Fruit fly (Drosophila melanogaster) whole organism, embryonic: ENCODE data around the gene Atf3.

ENCODE experiments used
- CG10462 ChIP-seq: fragments of 200-800 bp; sonication (Bioruptor generic); optimal IDR thresholded peaks from 2 replicates; lab custom pipeline; 2016; ENCODE audit warnings: missing biosample characterization, missing genetic modification characterization
- CG10979 ChIP-seq: fragments of 200-800 bp; sonication (Bioruptor generic); optimal IDR thresholded peaks from 2 replicates; lab custom pipeline; 2018; ENCODE audit warnings: missing biosample characterization, mild to moderate bottlenecking, missing genetic modification characterization, moderate library complexity
- CG11504 ChIP-seq: fragments of 200-800 bp; sonication (Bioruptor generic); optimal IDR thresholded peaks from 3 replicates; lab custom pipeline; 2019; ENCODE audit warnings: missing biosample characterization, mild to moderate bottlenecking, missing genetic modification characterization, moderate library complexity
- CG12391 ChIP-seq: fragments of 200-800 bp; sonication (Bioruptor generic); optimal IDR thresholded peaks from 3 replicates; lab custom pipeline; 2018; ENCODE audit warnings: missing biosample characterization, mild to moderate bottlenecking, missing genetic modification characterization, moderate library complexity
- CG15011 ChIP-seq: fragments of 200-800 bp; sonication (Bioruptor generic); optimal IDR thresholded peaks from 3 replicates; lab custom pipeline; 2018; ENCODE audit warnings: missing biosample characterization, mild to moderate bottlenecking, missing genetic modification characterization
- CG15601 ChIP-seq: fragments of 200-800 bp; sonication (Bioruptor generic); optimal IDR thresholded peaks from 3 replicates; lab custom pipeline; 2019; ENCODE audit warnings: missing biosample characterization, mild to moderate bottlenecking, missing genetic modification characterization, moderate library complexity
- CG15696 ChIP-seq: fragments of 200-800 bp; sonication (Bioruptor generic); optimal IDR thresholded peaks from 2 replicates; lab custom pipeline; 2019; ENCODE audit warnings: missing biosample characterization, mild to moderate bottlenecking, missing genetic modification characterization, moderate library complexity
- CG1602 ChIP-seq: fragments of 200-800 bp; sonication (Bioruptor generic); optimal IDR thresholded peaks from 3 replicates; lab custom pipeline; 2016; ENCODE audit warnings: missing biosample characterization, missing genetic modification characterization
- CG16779 ChIP-seq: fragments of 200-800 bp; sonication (Bioruptor generic); IDR thresholded peaks from 2 replicates; pipeline ENCODE4 v1.3.6; 2022; ENCODE audit warnings: missing biosample characterization, missing genetic modification characterization
- CG17359 ChIP-seq: fragments of 200-800 bp; sonication (Bioruptor generic); optimal IDR thresholded peaks from 3 replicates; lab custom pipeline; 2018; ENCODE audit warnings: missing biosample characterization, mild to moderate bottlenecking, missing genetic modification characterization, moderate library complexity
- CG18476 ChIP-seq: fragments of 200-800 bp; sonication (Bioruptor generic); optimal IDR thresholded peaks from 2 replicates; lab custom pipeline; 2016; ENCODE audit warnings: missing biosample characterization, mild to moderate bottlenecking, missing genetic modification characterization
- CG18764 ChIP-seq: fragments of 200-800 bp; sonication (Bioruptor generic); optimal IDR thresholded peaks from 3 replicates; lab custom pipeline; 2016; ENCODE audit warnings: missing biosample characterization, missing genetic modification characterization
- CG2678 ChIP-seq: fragments of 200-800 bp; sonication (Bioruptor generic); optimal IDR thresholded peaks from 3 replicates; lab custom pipeline; 2019; ENCODE audit warnings: missing biosample characterization, mild to moderate bottlenecking, missing genetic modification characterization, moderate library complexity
- CG30403 ChIP-seq: fragments of 200-800 bp; sonication (Bioruptor generic); optimal IDR thresholded peaks from 3 replicates; lab custom pipeline; 2016; ENCODE audit warnings: missing biosample characterization, missing genetic modification characterization
- CG3838 ChIP-seq: fragments of 200-800 bp; sonication (Bioruptor generic); optimal IDR thresholded peaks from 3 replicates; lab custom pipeline; 2016; ENCODE audit warnings: missing biosample characterization, missing genetic modification characterization
- CG6654 ChIP-seq: fragments of 200-800 bp; sonication (Bioruptor generic); optimal IDR thresholded peaks from 2 replicates; lab custom pipeline; 2017; ENCODE audit warnings: missing biosample characterization, mild to moderate bottlenecking, missing genetic modification characterization
- CG7372 ChIP-seq: fragments of 200-800 bp; sonication (Bioruptor generic); IDR thresholded peaks from 2 replicates; pipeline ENCODE4 v1.3.6; 2022; ENCODE audit warnings: missing biosample characterization, missing genetic modification characterization
- CG7963 ChIP-seq: fragments of 200-800 bp; sonication (Bioruptor generic); IDR thresholded peaks from 3 replicates; pipeline ENCODE4 v1.3.6; 2022; ENCODE audit warnings: missing biosample characterization, missing genetic modification characterization; ENCODE audit not compliant: partially characterized antibody
- CG9817 ChIP-seq: fragments of 200-800 bp; sonication (Bioruptor generic); optimal IDR thresholded peaks from 2 replicates; lab custom pipeline; 2018; ENCODE audit warnings: missing biosample characterization, mild to moderate bottlenecking, missing genetic modification characterization, moderate library complexity
- CG9932 ChIP-seq: fragments of 200-800 bp; sonication (Bioruptor generic); IDR thresholded peaks from 2 replicates; pipeline ENCODE4 v1.3.6; 2022; ENCODE audit warnings: missing biosample characterization, missing genetic modification characterization
- D19A ChIP-seq: fragments of 200-800 bp; optimal IDR thresholded peaks from 3 replicates; lab custom pipeline; 2019; ENCODE audit warnings: missing biosample characterization, mild to moderate bottlenecking, missing genetic modification characterization, moderate library complexity
- Dad ChIP-seq: fragments of 200-800 bp; sonication (Bioruptor generic); optimal IDR thresholded peaks from 3 replicates; lab custom pipeline; 2016; ENCODE audit warnings: missing biosample characterization, missing genetic modification characterization
- Hr39 ChIP-seq: fragments of >200 bp; optimal IDR thresholded peaks from 2 replicates; lab custom pipeline; 2017
- Hr78 ChIP-seq, 2 experiments: fragments of 200-800 bp in 1 of 2; fragments of >200 bp in 1 of 2; sonication (Bioruptor generic) in 1 of 2; optimal IDR thresholded peaks; 2 replicates each; lab custom pipeline; 2017 to 2019; ENCODE audit warnings: missing biosample characterization in 2 of 2, missing genetic modification characterization in 2 of 2, mild to moderate bottlenecking in 1 of 2, moderate library complexity in 1 of 2
- MBD-R2 ChIP-seq: fragments of 200-800 bp; sonication (Bioruptor generic); IDR thresholded peaks from 2 replicates; pipeline ENCODE4 v1.3.6; 2022; ENCODE audit warnings: missing biosample characterization, missing genetic modification characterization
- MTF-1 ChIP-seq: fragments of 200-800 bp; sonication (Bioruptor generic); optimal IDR thresholded peaks from 2 replicates; lab custom pipeline; 2018; ENCODE audit warnings: missing biosample characterization, mild to moderate bottlenecking, missing genetic modification characterization, borderline replicate concordance
- Med ChIP-seq: fragments of 200-800 bp; sonication (Bioruptor generic); peaks from one replicate; lab custom pipeline; 2016; ENCODE audit warnings: missing biosample characterization, missing genetic modification characterization, mild to moderate bottlenecking, inconsistent platforms, moderate library complexity
- Meics ChIP-seq: fragments of 200-800 bp; sonication (Bioruptor generic); optimal IDR thresholded peaks from 2 replicates; lab custom pipeline; 2017; ENCODE audit warnings: missing biosample characterization, mild to moderate bottlenecking, missing genetic modification characterization
- NFAT ChIP-seq: fragments of 200-800 bp; sonication (Bioruptor generic); IDR thresholded peaks from 2 replicates; pipeline ENCODE4 v1.3.6; 2022; ENCODE audit warnings: missing biosample characterization, missing genetic modification characterization
- Nf-YB ChIP-seq: fragments of 200-800 bp; sonication (Bioruptor generic); optimal IDR thresholded peaks from 3 replicates; lab custom pipeline; 2019; ENCODE audit warnings: missing biosample characterization, mild to moderate bottlenecking, missing genetic modification characterization, moderate library complexity
- Rx ChIP-seq: fragments of 200-800 bp; sonication (Bioruptor generic); IDR thresholded peaks from 2 replicates; pipeline ENCODE4 v1.3.6; 2022; ENCODE audit warnings: missing biosample characterization, missing genetic modification characterization
- Sry-β ChIP-seq: fragments of 200-800 bp; sonication (Bioruptor generic); optimal IDR thresholded peaks from 2 replicates; lab custom pipeline; 2018; ENCODE audit warnings: missing biosample characterization, mild to moderate bottlenecking, missing genetic modification characterization, moderate library complexity
- Xrp1 ChIP-seq: fragments of 200-800 bp; sonication (Bioruptor generic); IDR thresholded peaks from 2 replicates; pipeline ENCODE4 v1.3.6; 2022; ENCODE audit warnings: missing biosample characterization, missing genetic modification characterization
- aop ChIP-seq: fragments of 200-800 bp; sonication (Bioruptor generic); IDR thresholded peaks from 2 replicates; pipeline ENCODE4 v1.3.6; 2022; ENCODE audit warnings: missing biosample characterization, missing genetic modification characterization
- bcd ChIP-seq: fragments of 200-800 bp; sonication (Bioruptor generic); optimal IDR thresholded peaks from 2 replicates; lab custom pipeline; 2017; ENCODE audit warnings: missing biosample characterization, mild to moderate bottlenecking, missing genetic modification characterization
- cwo ChIP-seq: fragments of 200-800 bp; sonication (Bioruptor generic); optimal IDR thresholded peaks from 3 replicates; lab custom pipeline; 2017; ENCODE audit warnings: missing biosample characterization, missing genetic modification characterization, mild to moderate bottlenecking, moderate library complexity, missing genetic modification reagents
- fu2 ChIP-seq: fragments of 200-800 bp; sonication (Bioruptor generic); optimal IDR thresholded peaks from 2 replicates; lab custom pipeline; 2016; ENCODE audit warnings: missing biosample characterization, missing genetic modification characterization
- grn ChIP-seq: fragments of 200-800 bp; sonication (Bioruptor generic); optimal IDR thresholded peaks from 3 replicates; lab custom pipeline; 2017; ENCODE audit warnings: missing biosample characterization, missing genetic modification characterization
- ham ChIP-seq: fragments of 200-800 bp; sonication (Bioruptor generic); IDR thresholded peaks from 2 replicates; pipeline ENCODE4 v1.3.6; 2022; ENCODE audit warnings: missing biosample characterization, missing genetic modification characterization
- lmd ChIP-seq: fragments of 200-800 bp; sonication (Bioruptor generic); IDR thresholded peaks from 2 replicates; pipeline ENCODE4 v1.3.6; 2022; ENCODE audit warnings: missing biosample characterization, missing genetic modification characterization
- mam ChIP-seq: fragments of 200-800 bp; sonication (Bioruptor generic); optimal IDR thresholded peaks from 3 replicates; lab custom pipeline; 2016; ENCODE audit warnings: missing biosample characterization, missing genetic modification characterization
- nmo ChIP-seq: fragments of 200-800 bp; sonication (Bioruptor generic); optimal IDR thresholded peaks from 2 replicates; lab custom pipeline; 2018; ENCODE audit warnings: missing biosample characterization, mild to moderate bottlenecking, missing genetic modification characterization, moderate library complexity
- org-1 ChIP-seq: fragments of 200-800 bp; sonication (Bioruptor generic); optimal IDR thresholded peaks from 2 replicates; lab custom pipeline; 2017; ENCODE audit warnings: missing biosample characterization, missing genetic modification characterization
- phol ChIP-seq: fragments of 200-800 bp; sonication (Bioruptor generic); optimal IDR thresholded peaks from 3 replicates; lab custom pipeline; 2018; ENCODE audit warnings: missing biosample characterization, mild to moderate bottlenecking, missing genetic modification characterization, moderate library complexity
- pzg ChIP-seq: fragments of 200-800 bp; sonication (Bioruptor generic); optimal IDR thresholded peaks from 3 replicates; lab custom pipeline; 2018; ENCODE audit warnings: missing biosample characterization, mild to moderate bottlenecking, missing genetic modification characterization, moderate library complexity
- run ChIP-seq: fragments of 200-800 bp; sonication (Bioruptor generic); optimal IDR thresholded peaks from 3 replicates; lab custom pipeline; 2018; ENCODE audit warnings: missing biosample characterization, mild to moderate bottlenecking, missing genetic modification characterization
- sd ChIP-seq: fragments of 200-800 bp; sonication (Bioruptor generic); optimal IDR thresholded peaks from 3 replicates; lab custom pipeline; 2018; ENCODE audit warnings: missing biosample characterization, mild to moderate bottlenecking, missing genetic modification characterization, moderate library complexity
- sens ChIP-seq: fragments of 200-800 bp; sonication (Bioruptor generic); peaks from one replicate; lab custom pipeline; 2016; ENCODE audit warnings: missing biosample characterization, missing genetic modification characterization
- stc ChIP-seq: fragments of 200-800 bp; sonication (Bioruptor generic); IDR thresholded peaks from 2 replicates; pipeline ENCODE4 v1.3.6; 2022; ENCODE audit warnings: missing biosample characterization, missing genetic modification characterization
- tll ChIP-seq, 2 experiments: fragments of 200-800 bp in 1 of 2; fragments of >200 bp in 1 of 2; sonication (Bioruptor generic) in 1 of 2; optimal IDR thresholded peaks; 2 replicates each; lab custom pipeline; 2017 to 2019; ENCODE audit warnings: missing biosample characterization in 2 of 2, missing genetic modification characterization in 2 of 2, mild to moderate bottlenecking in 1 of 2, moderate library complexity in 1 of 2
- ttk ChIP-seq: fragments of 200-800 bp; sonication (Bioruptor generic); IDR thresholded peaks from 2 replicates; pipeline ENCODE4 v2.1.2; 2022; ENCODE audit warnings: missing biosample characterization, missing genetic modification characterization
- wdn ChIP-seq: fragments of 200-800 bp; sonication (Bioruptor generic); IDR thresholded peaks from 2 replicates; pipeline ENCODE4 v1.3.6; 2022; ENCODE audit warnings: missing biosample characterization, missing genetic modification characterization

Atf3 gene

dm6 chrX:1269700-1270099, 5.4 kb downstream of the Atf3 start (continued):
- 0 out of 2 replicates have a peak, but pooled peaks have one; percentile 29 for TF ChIP-seq Xrp1 (GFP tag; lab: Robert Waterston, UW)
- no peak for TF ChIP-seq pzg (GFP tag; lab: Kevin White, UChicago)
- no peak for TF ChIP-seq Hr39
- TF ChIP-seq CG15601 (tag; lab: Kevin White, UChicago): no peak
- TF ChIP-seq CG10979 (tag; lab: Kevin White, UChicago): no peak
- no peak for TF ChIP-seq CG10462
- TF ChIP-seq CG16779 (GFP tag; lab: Robert Waterston, UW): no peak
- peak; percentile 64 for TF ChIP-seq sens (GFP tag; lab: Kevin White, UChicago)
- no peak for TF ChIP-seq CG6654 (GFP tag; lab: Kevin White, UChicago)
- TF ChIP-seq fu2: no peak
- TF ChIP-seq Hr78 (GFP tag; optimal IDR thresholded peaks at IDR 0.05; lab: Kevin White, UChicago): no peak
- no peak for TF ChIP-seq lmd (GFP tag; lab: Robert Waterston, UW)
- no peak for TF ChIP-seq bcd (GFP tag; lab: Kevin White, UChicago)
- TF ChIP-seq ham (GFP tag; lab: Robert Waterston, UW): no peak
- TF ChIP-seq Nf-YB (GFP tag; lab: Kevin White, UChicago): no peak
- TF ChIP-seq Meics: no peak
- TF ChIP-seq run (tag; lab: Kevin White, UChicago): no peak
- no peak for TF ChIP-seq CG18764 (GFP tag; lab: Kevin White, UChicago)
- TF ChIP-seq CG17359 (tag; lab: Kevin White, UChicago): no peak
- no peak for TF ChIP-seq CG15011 (GFP tag; lab: Kevin White, UChicago)
- TF ChIP-seq stc (GFP tag; lab: Robert Waterston, UW): no peak
- TF ChIP-seq Rx (GFP tag; lab: Robert Waterston, UW): no peak
- no peak for TF ChIP-seq CG3838 (GFP tag; lab: Kevin White, UChicago)
- no peak for TF ChIP-seq CG12391
- no peak for TF ChIP-seq D19A (tag; lab: Kevin White, UChicago)
- TF ChIP-seq Dad (GFP tag; lab: Kevin White, UChicago): no peak
- peak; percentile 71 for TF ChIP-seq Med (GFP tag; lab: Kevin White, UChicago)
- TF ChIP-seq aop: no peak
- TF ChIP-seq org-1 (GFP tag; lab: Kevin White, UChicago): peak; percentile 5
- TF ChIP-seq cwo: peak; percentile 13
- TF ChIP-seq phol (tag; lab: Kevin White, UChicago): no peak
- TF ChIP-seq Sry-β (GFP tag; lab: Kevin White, UChicago): no peak
- TF ChIP-seq CG7963: no peak
- TF ChIP-seq CG9932: peak; percentile 26; the same call in 1 of the 2 replicates
- no peak for TF ChIP-seq ttk
- no peak for TF ChIP-seq mam (GFP tag; lab: Kevin White, UChicago)
- peak; percentile 28 for TF ChIP-seq CG11504
- TF ChIP-seq CG1602 (GFP tag; lab: Kevin White, UChicago): no peak
- TF ChIP-seq NFAT: no peak
- no peak for TF ChIP-seq CG30403 (GFP tag; lab: Kevin White, UChicago)
- no peak for TF ChIP-seq wdn (GFP tag; lab: Robert Waterston, UW)
- no peak for TF ChIP-seq CG15696 (tag; lab: Kevin White, UChicago)
- TF ChIP-seq sd (tag; lab: Kevin White, UChicago): no peak
- no peak for TF ChIP-seq CG18476 (GFP tag; lab: Kevin White, UChicago)
- TF ChIP-seq grn (GFP tag; lab: Kevin White, UChicago): no peak
- no peak for TF ChIP-seq nmo (GFP tag; lab: Kevin White, UChicago)
- TF ChIP-seq MTF-1: no peak
- peak; percentile 25 for TF ChIP-seq CG2678 (tag; lab: Kevin White, UChicago)
- TF ChIP-seq tll (GFP tag; optimal IDR thresholded peaks at IDR 0.05; lab: Kevin White, UChicago): no peak
- TF ChIP-seq MBD-R2 (GFP tag; lab: Robert Waterston, UW): no peak
- peak; percentile 2 for TF ChIP-seq CG9817 (tag; lab: Kevin White, UChicago)
- no peak for TF ChIP-seq CG7372 (GFP tag; lab: Robert Waterston, UW)
